Worm (Caenorhabditis elegans) whole organism, late embryonic: ENCODE data around the gene W03G11.3.

ENCODE experiments used
- ceh-18 ChIP-seq: sonication (generic microtip); optimal IDR thresholded peaks from 2 replicates; lab custom pipeline; 2016; ENCODE audit warnings: missing genetic modification characterization, missing compliant biosample characterization
- hlh-6 ChIP-seq: sonication (generic microtip); optimal IDR thresholded peaks from 2 replicates; lab custom pipeline; 2016; ENCODE audit warnings: missing genotype, missing genetic modification characterization, missing compliant biosample characterization
- hlh-8 ChIP-seq: sonication (generic microtip); optimal IDR thresholded peaks from 2 replicates; lab custom pipeline; 2016; ENCODE audit warnings: missing genotype, missing genetic modification characterization, missing compliant biosample characterization
- pros-1 ChIP-seq: fragments of 150-350 bp; optimal IDR thresholded peaks from 2 replicates; lab custom pipeline; 2014; ENCODE audit warnings: missing biosample characterization, missing genetic modification reagents, missing genetic modification characterization
- sdc-2 ChIP-seq: sonication (generic microtip); optimal IDR thresholded peaks from 2 replicates; lab custom pipeline; 2016; ENCODE audit warnings: missing genotype, missing genetic modification characterization, missing compliant biosample characterization
- unc-55 ChIP-seq: sonication (generic microtip); optimal IDR thresholded peaks from 2 replicates; lab custom pipeline; 2017; ENCODE audit warnings: missing biosample characterization, missing genetic modification reagents, missing genetic modification characterization

ce11 chrX:12141051-12141450 is 37.4 kb upstream of the W03G11.3 start, which contains the start of gene lyst-1:
- TF ChIP-seq ceh-18 (tag; lab: Kevin White, UChicago) (no peak), unc-55 (GFP tag; lab: Kevin White, UChicago) (no peak), hlh-8 (no peak), pros-1 (tag; lab: Kevin White, UChicago) (no peak), sdc-2 (tag; lab: Kevin White, UChicago) (no peak), hlh-6 (no peak)
